Worm (Caenorhabditis elegans) whole organism, young adult: Measurements from ENCODE around the gene clec-231.
A peak's percentile ranks its signal among the peaks of the same experiment; 100 is the strongest.

ENCODE experiments used
- B0035.1 ChIP-seq: sonication (generic microtip); optimal IDR thresholded peaks from 2 replicates; lab custom pipeline; 2016; ENCODE audit warnings: missing genetic modification characterization, mild to moderate bottlenecking, missing compliant biosample characterization, missing genotype, missing genetic modification reagents
- B0261.1 ChIP-seq: sonication (generic microtip); optimal IDR thresholded peaks from 2 replicates; lab custom pipeline; 2016; ENCODE audit warnings: mild to moderate bottlenecking, missing genetic modification characterization, moderate library complexity, missing compliant biosample characterization
- B0336.3 ChIP-seq: fragments of 200-800 bp; sonication (Bioruptor generic); IDR thresholded peaks from 2 replicates; pipeline ENCODE4 v1.3.6; 2022; ENCODE audit warnings: missing genetic modification characterization, missing compliant biosample characterization
- C17E4.6 ChIP-seq: fragments of 200-800 bp; sonication (Bioruptor generic); IDR thresholded peaks from 2 replicates; pipeline ENCODE4 v1.3.6; 2022; ENCODE audit warnings: missing genetic modification reagents, missing genetic modification characterization, missing compliant biosample characterization
- D2030.7 ChIP-seq: fragments of 200-800 bp; sonication (Bioruptor generic); IDR thresholded peaks from 2 replicates; pipeline ENCODE4 v1.3.6; 2022; ENCODE audit warnings: missing genetic modification reagents, missing genetic modification characterization, missing compliant biosample characterization
- F10E7.11 ChIP-seq: sonication (generic microtip); optimal IDR thresholded peaks from 2 replicates; lab custom pipeline; 2017; ENCODE audit warnings: mild to moderate bottlenecking, missing genetic modification characterization, moderate library complexity, missing compliant biosample characterization
- F55B11.4 ChIP-seq: sonication (generic microtip); optimal IDR thresholded peaks from 2 replicates; lab custom pipeline; 2016; ENCODE audit warnings: missing compliant biosample characterization, missing genetic modification characterization, borderline replicate concordance; ENCODE audit not compliant: insufficient read depth
- K12H6.12 ChIP-seq: fragments of 200-800 bp; sonication (Bioruptor generic); optimal IDR thresholded peaks from 2 replicates; lab custom pipeline; 2018; ENCODE audit warnings: mild to moderate bottlenecking, missing genetic modification characterization, missing compliant biosample characterization
- Y53G8AR.9 ChIP-seq: fragments of 200-800 bp; sonication (Bioruptor generic); conservative IDR thresholded peaks from 2 replicates; pipeline ENCODE4 v1.3.6; 2022; ENCODE audit warnings: missing genetic modification reagents, missing genetic modification characterization, missing compliant biosample characterization
- Y67H2A.10 ChIP-seq: fragments of 200-800 bp; sonication (Bioruptor generic); conservative IDR thresholded peaks from 2 replicates; pipeline ENCODE4 v1.3.6; 2022; ENCODE audit warnings: missing genetic modification reagents, missing genetic modification characterization, missing compliant biosample characterization
- ZK185.1 ChIP-seq: sonication (generic microtip); optimal IDR thresholded peaks from 2 replicates; lab custom pipeline; 2016; ENCODE audit warnings: mild to moderate bottlenecking, missing genetic modification characterization, missing compliant biosample characterization; ENCODE audit not compliant: poor library complexity, severe bottlenecking
- aptf-2 ChIP-seq: fragments of 200-800 bp; sonication (Bioruptor generic); conservative IDR thresholded peaks from 2 replicates; pipeline ENCODE4 v1.3.6; 2022; ENCODE audit warnings: missing genetic modification reagents, missing genetic modification characterization, missing compliant biosample characterization
- atf-7 ChIP-seq: sonication (generic microtip); optimal IDR thresholded peaks from 2 replicates; lab custom pipeline; 2017; ENCODE audit warnings: mild to moderate bottlenecking, missing genetic modification characterization, missing compliant biosample characterization
- attf-6 ChIP-seq: fragments of 200-800 bp; sonication (Bioruptor generic); IDR thresholded peaks from 2 replicates; pipeline ENCODE4 v1.3.6; 2022; ENCODE audit warnings: missing genetic modification reagents, missing genetic modification characterization, missing compliant biosample characterization
- bed-1 ChIP-seq: fragments of 200-800 bp; sonication (Bioruptor generic); IDR thresholded peaks from 2 replicates; pipeline ENCODE4 v1.3.6; 2022; ENCODE audit warnings: missing genetic modification reagents, missing genetic modification characterization, missing compliant biosample characterization
- bed-2 ChIP-seq: fragments of 200-800 bp; sonication (Bioruptor generic); IDR thresholded peaks from 2 replicates; pipeline ENCODE4 v1.3.6; 2022; ENCODE audit warnings: missing genetic modification reagents, missing genetic modification characterization, missing compliant biosample characterization
- ceh-40 ChIP-seq: fragments of 200-800 bp; sonication (Bioruptor generic); IDR thresholded peaks from 2 replicates; pipeline ENCODE4 v1.3.6; 2022; ENCODE audit warnings: missing genetic modification characterization, missing compliant biosample characterization
- chd-7 ChIP-seq: sonication (generic microtip); optimal IDR thresholded peaks from 2 replicates; lab custom pipeline; 2016; ENCODE audit warnings: mild to moderate bottlenecking, missing genetic modification characterization, moderate library complexity, missing compliant biosample characterization
- dpff-1 ChIP-seq: sonication (generic microtip); optimal IDR thresholded peaks from 2 replicates; lab custom pipeline; 2017; ENCODE audit warnings: mild to moderate bottlenecking, missing genetic modification characterization, missing compliant biosample characterization
- egl-44 ChIP-seq: fragments of 200-800 bp; sonication (Bioruptor generic); IDR thresholded peaks from 2 replicates; pipeline ENCODE4 v1.3.6; 2022; ENCODE audit warnings: missing genetic modification reagents, missing genetic modification characterization, missing compliant biosample characterization
- egrh-3 ChIP-seq: fragments of 200-800 bp; sonication (Bioruptor generic); IDR thresholded peaks from 2 replicates; pipeline ENCODE4 v1.3.6; 2022; ENCODE audit warnings: missing genetic modification reagents, missing genetic modification characterization, missing compliant biosample characterization
- him-1 ChIP-seq: sonication (generic microtip); optimal IDR thresholded peaks from 2 replicates; lab custom pipeline; 2016; ENCODE audit warnings: missing genotype, missing genetic modification reagents, missing genetic modification characterization, missing compliant biosample characterization
- hlh-12 ChIP-seq: sonication (generic microtip); optimal IDR thresholded peaks from 2 replicates; lab custom pipeline; 2016; ENCODE audit warnings: missing genetic modification characterization, missing compliant biosample characterization
- hlh-26 ChIP-seq: fragments of 200-800 bp; sonication (Bioruptor generic); conservative IDR thresholded peaks from 2 replicates; pipeline ENCODE4 v1.3.6; 2022; ENCODE audit warnings: missing genetic modification reagents, missing genetic modification characterization, missing compliant biosample characterization
- hmg-1.2 ChIP-seq: fragments of 200-800 bp; sonication (Bioruptor generic); IDR thresholded peaks from 2 replicates; pipeline ENCODE4 v1.3.6; 2022; ENCODE audit warnings: missing genetic modification reagents, missing genetic modification characterization, missing compliant biosample characterization
- hmg-20 ChIP-seq: fragments of 200-800 bp; sonication (Bioruptor generic); IDR thresholded peaks from 2 replicates; pipeline ENCODE4 v1.3.6; 2022; ENCODE audit warnings: missing genetic modification reagents, missing genetic modification characterization, missing compliant biosample characterization
- hrde-1 ChIP-seq: sonication (generic microtip); optimal IDR thresholded peaks from 2 replicates; lab custom pipeline; 2016; ENCODE audit warnings: missing genetic modification characterization, mild to moderate bottlenecking, missing compliant biosample characterization, moderate library complexity, missing genotype, missing genetic modification reagents, borderline replicate concordance
- hsf-1 ChIP-seq: fragments of 200-800 bp; sonication (Bioruptor generic); IDR thresholded peaks from 2 replicates; pipeline ENCODE4 v1.3.6; 2022; ENCODE audit warnings: missing genetic modification reagents, missing genetic modification characterization, missing compliant biosample characterization
- let-526 ChIP-seq: fragments of 200-800 bp; sonication (Bioruptor generic); IDR thresholded peaks from 2 replicates; pipeline ENCODE4 v1.3.6; 2022; ENCODE audit warnings: missing genetic modification reagents, missing genetic modification characterization, missing compliant biosample characterization
- lin-26 ChIP-seq: fragments of 200-800 bp; sonication (Bioruptor generic); IDR thresholded peaks from 2 replicates; pipeline ENCODE4 v1.3.6; 2022; ENCODE audit warnings: missing genetic modification reagents, missing genetic modification characterization, missing compliant biosample characterization
- lin-35 ChIP-seq, 3 experiments: fragments of 150-350 bp in 2 of 3; sonication (generic microtip) in 1 of 3; optimal IDR thresholded peaks; 2 replicates each; lab custom pipeline; 2014 to 2018; ENCODE audit warnings: missing biosample characterization in 3 of 3, missing genetic modification characterization in 3 of 3, missing genetic modification reagents in 3 of 3
- madf-3 ChIP-seq: fragments of 200-800 bp; sonication (Bioruptor generic); IDR thresholded peaks from 2 replicates; pipeline ENCODE4 v1.3.6; 2022; ENCODE audit warnings: missing genetic modification reagents, missing genetic modification characterization, missing compliant biosample characterization
- nfya-1 ChIP-seq: sonication (generic microtip); optimal IDR thresholded peaks from 2 replicates; lab custom pipeline; 2017; ENCODE audit warnings: antibody characterized with exemption, missing compliant biosample characterization, missing genetic modification characterization, borderline replicate concordance; ENCODE audit not compliant: insufficient read depth
- nhr-27 ChIP-seq: fragments of 200-800 bp; sonication (Bioruptor generic); optimal IDR thresholded peaks from 2 replicates; lab custom pipeline; 2018; ENCODE audit warnings: mild to moderate bottlenecking, missing genetic modification characterization, moderate library complexity, missing compliant biosample characterization
- nhr-80 ChIP-seq: sonication (generic microtip); optimal IDR thresholded peaks from 2 replicates; lab custom pipeline; 2016; ENCODE audit warnings: missing genetic modification characterization, missing compliant biosample characterization
- pha-4 ChIP-seq: fragments of 150-350 bp; sonication (generic microtip); optimal IDR thresholded peaks from 2 replicates; lab custom pipeline; 2014; ENCODE audit warnings: missing biosample characterization, missing genetic modification reagents, missing genetic modification characterization
- rpc-1 ChIP-seq, 2 experiments: fragments of 150-350 bp in 1 of 2; sonication (generic microtip) in 1 of 2; optimal IDR thresholded peaks; 2 replicates each; lab custom pipeline; 2014 to 2018; ENCODE audit warnings: missing biosample characterization in 1 of 2, missing genetic modification characterization in 1 of 2, missing genetic modification reagents in 1 of 2, missing genotype in 1 of 2
- sdz-38 ChIP-seq: sonication (generic microtip); optimal IDR thresholded peaks from 2 replicates; lab custom pipeline; 2016; ENCODE audit warnings: missing genotype, missing genetic modification characterization, missing compliant biosample characterization
- snpc-1.1 ChIP-seq: sonication (generic microtip); optimal IDR thresholded peaks from 2 replicates; lab custom pipeline; 2017; ENCODE audit warnings: missing genetic modification characterization, mild to moderate bottlenecking, missing compliant biosample characterization, antibody characterized with exemption, moderate library complexity, missing genotype, missing genetic modification reagents; ENCODE audit not compliant: insufficient read depth
- somi-1 ChIP-seq: fragments of 200-800 bp; sonication (Bioruptor generic); optimal IDR thresholded peaks from 2 replicates; lab custom pipeline; 2018; ENCODE audit warnings: mild to moderate bottlenecking, missing genetic modification characterization, missing compliant biosample characterization
- tlf-1 ChIP-seq: fragments of 200-800 bp; sonication (Bioruptor generic); optimal IDR thresholded peaks from 2 replicates; lab custom pipeline; 2018; ENCODE audit warnings: mild to moderate bottlenecking, missing genetic modification characterization, missing compliant biosample characterization
- unc-62 ChIP-seq: fragments of 150-350 bp; optimal IDR thresholded peaks from 2 replicates; lab custom pipeline; 2014; ENCODE audit warnings: missing biosample characterization, missing genetic modification reagents, missing genetic modification characterization
- ztf-22 ChIP-seq: fragments of 200-800 bp; sonication (Bioruptor generic); optimal IDR thresholded peaks from 2 replicates; lab custom pipeline; 2018; ENCODE audit warnings: mild to moderate bottlenecking, missing genetic modification characterization, moderate library complexity, missing compliant biosample characterization
- ztf-26 ChIP-seq: sonication (generic microtip); optimal IDR thresholded peaks from 2 replicates; lab custom pipeline; 2017; ENCODE audit warnings: missing genetic modification characterization, missing compliant biosample characterization
- ztf-28 ChIP-seq: fragments of 200-800 bp; sonication (Bioruptor generic); IDR thresholded peaks from 2 replicates; pipeline ENCODE4 v1.3.6; 2022; ENCODE audit warnings: missing genetic modification reagents, missing genetic modification characterization, missing compliant biosample characterization
- ztf-6 ChIP-seq: fragments of 200-800 bp; sonication (Bioruptor generic); IDR thresholded peaks from 2 replicates; pipeline ENCODE4 v1.3.6; 2022; ENCODE audit warnings: missing genetic modification reagents, missing genetic modification characterization, missing compliant biosample characterization

The clec-231 gene

DNA sequence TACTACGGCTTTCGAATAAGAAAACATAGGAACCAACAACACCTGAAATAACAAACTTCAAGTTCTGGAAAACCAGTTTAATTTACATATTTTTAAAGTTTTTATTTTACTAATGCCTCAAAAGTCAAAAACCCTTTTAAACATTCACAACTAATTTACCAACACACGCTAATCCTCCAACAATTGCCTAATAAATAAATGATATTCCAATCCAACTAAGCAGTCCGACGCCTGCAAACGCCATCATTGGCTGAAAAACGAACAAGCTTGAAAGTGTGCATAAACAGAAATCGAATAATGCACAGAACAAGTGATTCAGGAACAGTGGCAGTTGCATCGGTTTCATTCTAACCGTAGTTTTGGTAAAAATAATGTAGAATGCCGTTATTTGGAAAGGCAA is 17.3 kb upstream of the clec-231 start:
- no peak for TF ChIP-seq Y67H2A.10
- TF ChIP-seq ceh-40 (GFP tag; lab: Robert Waterston, UW) = no peak
- no peak for TF ChIP-seq egl-44 (GFP tag; lab: Robert Waterston, UW)
- no peak for TF ChIP-seq egrh-3
- no peak for TF ChIP-seq hlh-26 (GFP tag; lab: Robert Waterston, UW)

ce11 chrV:15361412-15361811 is 10.9 kb upstream of the clec-231 start, which contains the start of gene ech-1.1:
Gene ech-1.1 (minus strand): TSS chrV:15361512.
- TF ChIP-seq hmg-1.2 (GFP tag; lab: Robert Waterston, UW) = 0 out of 2 replicates have a peak, but pooled peaks have one; percentile 45

DNA sequence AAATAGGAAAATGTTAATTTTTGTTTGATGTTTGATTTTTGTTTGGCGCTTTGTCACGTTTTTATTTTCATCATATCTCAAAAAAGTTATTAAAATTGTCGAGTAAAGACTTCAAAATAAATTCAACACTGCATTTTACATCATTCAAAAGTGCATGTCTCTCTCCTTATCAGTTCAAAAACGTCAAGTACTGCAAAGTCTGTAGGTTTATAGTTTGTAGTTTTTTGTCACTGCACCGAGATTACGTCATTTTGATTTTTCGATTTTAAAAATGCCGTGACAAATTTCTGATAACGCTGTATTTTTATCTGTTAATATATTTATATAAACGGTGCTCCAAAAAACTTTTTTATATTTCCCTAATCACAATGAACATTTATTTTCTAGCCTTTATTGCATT is 4.1 kb upstream of the clec-231 start, which contains the start of gene C29F3.7:
Gene C29F3.7, plus strand, starts transcription at position 254 of the 400 bp plus-strand sequence.
- TF ChIP-seq ztf-22 (GFP tag; lab: Kevin White, UChicago) (peak; percentile 78), hrde-1 (no peak), Y53G8AR.9 (GFP tag; lab: Robert Waterston, UW) (no peak), B0336.3 (GFP tag; lab: Robert Waterston, UW) (no peak), tlf-1 (GFP tag; lab: Kevin White, UChicago) (no peak), ztf-26 (no peak), lin-26 (no peak), D2030.7 (no peak), rpc-1 (optimal IDR thresholded peaks at IDR 0.05; lab: Kevin White, UChicago) (no peak), rpc-1 (tag; optimal IDR thresholded peaks at IDR 0.05; lab: Kevin White, UChicago) (no peak), somi-1 (GFP tag; lab: Kevin White, UChicago) (no peak), sdz-38 (tag; lab: Kevin White, UChicago) (no peak), bed-2 (GFP tag; lab: Robert Waterston, UW) (no peak), chd-7 (tag; lab: Kevin White, UChicago) (no peak), ZK185.1 (tag; lab: Kevin White, UChicago) (no peak), B0035.1 (tag; lab: Kevin White, UChicago) (no peak), atf-7 (tag; lab: Kevin White, UChicago) (peak; percentile 85), ztf-28 (GFP tag; lab: Robert Waterston, UW) (no peak), let-526 (GFP tag; lab: Robert Waterston, UW) (no peak), ztf-6 (GFP tag; lab: Robert Waterston, UW) (no peak), F55B11.4 (tag; lab: Kevin White, UChicago) (no peak), hsf-1 (GFP tag; lab: Robert Waterston, UW) (no peak), him-1 (tag; lab: Kevin White, UChicago) (no peak), lin-35 (GFP tag; optimal IDR thresholded peaks at IDR 0.05; lab: Kevin White, UChicago) (no peak), F10E7.11 (no peak), madf-3 (GFP tag; lab: Robert Waterston, UW) (no peak), hlh-12 (no peak), K12H6.12 (tag; lab: Kevin White, UChicago) (no peak), nhr-80 (tag; lab: Kevin White, UChicago) (peak; percentile 92), nhr-27 (tag; lab: Kevin White, UChicago) (no peak), snpc-1.1 (tag; lab: Kevin White, UChicago) (no peak), C17E4.6 (no peak), unc-62 (GFP tag; lab: Kevin White, UChicago) (peak; percentile 49), hmg-20 (GFP tag; lab: Robert Waterston, UW) (no peak), attf-6 (GFP tag; lab: Robert Waterston, UW) (no peak), dpff-1 (tag; lab: Kevin White, UChicago) (no peak), pha-4 (tag; lab: Kevin White, UChicago) (no peak), bed-1 (GFP tag; lab: Robert Waterston, UW) (no peak), aptf-2 (GFP tag; lab: Robert Waterston, UW) (no peak), nfya-1 (tag; lab: Kevin White, UChicago) (no peak), B0261.1 (no peak)
